Worm (Caenorhabditis elegans): ENCODE data around the gene rbm-25.

rbm-25 gene

ce11 chrV:12512773-12513172 is 14.8 kb downstream of the rbm-25 start, which contains the start of the genes T28H10.2 and lgmn-1 (continued):
- TF ChIP-seq unc-130 (GFP tag; optimal IDR thresholded peaks at IDR 0.05) (no peak), dmd-6 (GFP tag; IDR thresholded peaks at IDR 0.05) (peak; percentile 78), fkh-10 (GFP tag; optimal IDR thresholded peaks at IDR 0.05) (no peak), ctbp-1 (GFP tag; IDR thresholded peaks at IDR 0.05) (no peak), madf-9 (GFP tag; conservative IDR thresholded peaks at IDR 0.05) (no peak), ceh-44 (GFP tag; IDR thresholded peaks at IDR 0.05) (no peak), F26F4.8 (GFP tag; conservative IDR thresholded peaks at IDR 0.05) (no peak), aly-2 (tag; optimal IDR thresholded peaks at IDR 0.05) (no peak), snpc-1.2 (GFP tag; IDR thresholded peaks at IDR 0.05) (no peak), dpl-1 (GFP tag; optimal IDR thresholded peaks at IDR 0.05) (no peak), mdl-1 (tag; optimal IDR thresholded peaks at IDR 0.05) (no peak), pha-4 (GFP tag; IDR thresholded peaks at IDR 0.05) (no peak), pha-4 (tag; optimal IDR thresholded peaks at IDR 0.05) (no peak), nhr-77 (tag; optimal IDR thresholded peaks at IDR 0.05) (peak; percentile 69), ceh-32 (tag; optimal IDR thresholded peaks at IDR 0.05; ENCODE audit: poor library complexity) (no peak), nhr-42 (GFP tag; IDR thresholded peaks at IDR 0.05) (no peak), dmd-8 (GFP tag; IDR thresholded peaks at IDR 0.05) (no peak), nhr-111 (GFP tag; optimal IDR thresholded peaks at IDR 0.05) (no peak), duxl-1 (tag; optimal IDR thresholded peaks at IDR 0.05; ENCODE audit: poor library complexity) (no peak), nhr-25 (tag; optimal IDR thresholded peaks at IDR 0.05; ENCODE audit: borderline replicate concordance, insufficient read depth) (no peak), saeg-2 (GFP tag; IDR thresholded peaks at IDR 0.05) (no peak), lin-13 (GFP tag; optimal IDR thresholded peaks at IDR 0.05) (no peak), hmg-1.1 (GFP tag; IDR thresholded peaks at IDR 0.05) (no peak), arid-1 (GFP tag; conservative IDR thresholded peaks at IDR 0.05) (no peak), ZK546.5 (tag; optimal IDR thresholded peaks at IDR 0.05) (no peak), ceh-28 (tag; optimal IDR thresholded peaks at IDR 0.05) (no peak), lin-29 (GFP tag; IDR thresholded peaks at IDR 0.05) (no peak), ces-1 (GFP tag; optimal IDR thresholded peaks at IDR 0.05) (no peak), spr-1 (tag; optimal IDR thresholded peaks at IDR 0.05) (no peak), gei-8 (GFP tag; optimal IDR thresholded peaks at IDR 0.05) (no peak), madf-5 (GFP tag; IDR thresholded peaks at IDR 0.05) (no peak), ZK337.2 (GFP tag; IDR thresholded peaks at IDR 0.05) (no peak), php-3 (GFP tag; IDR thresholded peaks at IDR 0.05) (0 out of 2 replicates have a peak, but pooled peaks have one; percentile 28), Y5F2A.4 (GFP tag; optimal IDR thresholded peaks at IDR 0.05) (no peak), zfp-2 (tag; optimal IDR thresholded peaks at IDR 0.05) (no peak), F44E2.7 (GFP tag; IDR thresholded peaks at IDR 0.05) (no peak), mes-2 (tag; optimal IDR thresholded peaks at IDR 0.05; ENCODE audit: poor library complexity, severe bottlenecking) (no peak), spr-3 (GFP tag; optimal IDR thresholded peaks at IDR 0.05) (no peak), dve-1 (tag; optimal IDR thresholded peaks at IDR 0.05; ENCODE audit: insufficient read depth) (peak; percentile 77), egl-43 (GFP tag; IDR thresholded peaks at IDR 0.05) (no peak), daf-8 (GFP tag; IDR thresholded peaks at IDR 0.05) (no peak), T26A8.4 (GFP tag; IDR thresholded peaks at IDR 0.05) (no peak), set-16 (GFP tag; IDR thresholded peaks at IDR 0.05) (no peak), lim-7 (GFP tag; IDR thresholded peaks at IDR 0.05) (no peak), ceh-20 (GFP tag; IDR thresholded peaks at IDR 0.05) (no peak), aha-1 (tag) (no peak), daf-19 (GFP tag; conservative IDR thresholded peaks at IDR 0.05) (no peak), lin-39 (tag; optimal IDR thresholded peaks at IDR 0.05) (no peak), hif-1 (tag; optimal IDR thresholded peaks at IDR 0.05) (no peak), zag-1 (tag; optimal IDR thresholded peaks at IDR 0.05) (no peak), lin-1 (GFP tag; IDR thresholded peaks at IDR 0.05) (no peak), skn-1 (tag; optimal IDR thresholded peaks at IDR 0.05) (no peak)
